Fruit fly (Drosophila melanogaster) whole organism, embryonic: Measurements from ENCODE around the gene Rnmt.
A peak's percentile ranks its signal among the peaks of the same experiment; 100 is the strongest.

ENCODE experiments used
- Atf6 ChIP-seq: fragments of 200-800 bp; sonication (Bioruptor generic); IDR thresholded peaks from 2 replicates; pipeline ENCODE4 v1.3.6; 2022; ENCODE audit warnings: missing biosample characterization, missing genetic modification characterization
- CG12104 ChIP-seq: fragments of 200-800 bp; sonication (Bioruptor generic); optimal IDR thresholded peaks from 3 replicates; lab custom pipeline; 2016; ENCODE audit warnings: missing biosample characterization, missing genetic modification characterization
- CG13123 ChIP-seq: fragments of 200-800 bp; sonication (Bioruptor generic); optimal IDR thresholded peaks from 2 replicates; lab custom pipeline; 2016; ENCODE audit warnings: missing biosample characterization, missing genetic modification characterization
- CG14050 ChIP-seq: fragments of 200-800 bp; sonication (Bioruptor generic); IDR thresholded peaks from 3 replicates; pipeline ENCODE4 v1.3.6; 2022; ENCODE audit warnings: missing biosample characterization, missing genetic modification characterization
- CG14860 ChIP-seq: fragments of 200-800 bp; sonication (Bioruptor generic); IDR thresholded peaks from 3 replicates; pipeline ENCODE4 v1.3.6; 2022; ENCODE audit warnings: missing biosample characterization, missing genetic modification characterization; ENCODE audit not compliant: partially characterized antibody
- CG14965 ChIP-seq: fragments of 200-800 bp; sonication (Bioruptor generic); optimal IDR thresholded peaks from 2 replicates; lab custom pipeline; 2016; ENCODE audit warnings: missing biosample characterization, missing genetic modification characterization, borderline replicate concordance
- CG1602 ChIP-seq: fragments of 200-800 bp; sonication (Bioruptor generic); optimal IDR thresholded peaks from 3 replicates; lab custom pipeline; 2016; ENCODE audit warnings: missing biosample characterization, missing genetic modification characterization
- CG17328 ChIP-seq: fragments of 200-800 bp; sonication (Bioruptor generic); IDR thresholded peaks from 2 replicates; pipeline ENCODE4 v1.3.6; 2022; ENCODE audit warnings: missing biosample characterization, missing genetic modification characterization
- CG1792 ChIP-seq: fragments of 200-800 bp; sonication (Bioruptor generic); optimal IDR thresholded peaks from 2 replicates; lab custom pipeline; 2016; ENCODE audit warnings: missing biosample characterization, missing genetic modification characterization
- CG2202 ChIP-seq: fragments of 200-800 bp; sonication (Bioruptor generic); optimal IDR thresholded peaks from 2 replicates; lab custom pipeline; 2018; ENCODE audit warnings: missing biosample characterization, mild to moderate bottlenecking, missing genetic modification characterization
- CG31224 ChIP-seq: fragments of 200-800 bp; sonication (Bioruptor generic); IDR thresholded peaks from 2 replicates; pipeline ENCODE4 v1.3.6; 2022; ENCODE audit warnings: missing biosample characterization, missing genetic modification characterization
- CG3838 ChIP-seq: fragments of 200-800 bp; sonication (Bioruptor generic); optimal IDR thresholded peaks from 3 replicates; lab custom pipeline; 2016; ENCODE audit warnings: missing biosample characterization, missing genetic modification characterization
- CG5180 ChIP-seq: fragments of 200-800 bp; sonication (Bioruptor generic); optimal IDR thresholded peaks from 3 replicates; lab custom pipeline; 2017; ENCODE audit warnings: missing biosample characterization, missing genetic modification characterization, mild to moderate bottlenecking, moderate library complexity, missing genetic modification reagents
- CG6175 ChIP-seq: fragments of 200-800 bp; sonication (Bioruptor generic); IDR thresholded peaks from 3 replicates; pipeline ENCODE4 v1.3.6; 2022; ENCODE audit warnings: missing biosample characterization, missing genetic modification characterization
- CG7556 ChIP-seq: fragments of 200-800 bp; sonication (Bioruptor generic); optimal IDR thresholded peaks from 2 replicates; lab custom pipeline; 2017; ENCODE audit warnings: missing biosample characterization, mild to moderate bottlenecking, missing genetic modification characterization
- CG7839 ChIP-seq: fragments of 200-800 bp; sonication (Bioruptor generic); optimal IDR thresholded peaks from 3 replicates; lab custom pipeline; 2018; ENCODE audit warnings: missing biosample characterization, mild to moderate bottlenecking, missing genetic modification characterization, moderate library complexity
- CG7963 ChIP-seq: fragments of 200-800 bp; sonication (Bioruptor generic); IDR thresholded peaks from 3 replicates; pipeline ENCODE4 v1.3.6; 2022; ENCODE audit warnings: missing biosample characterization, missing genetic modification characterization; ENCODE audit not compliant: partially characterized antibody
- CG8924 ChIP-seq: fragments of 200-800 bp; optimal IDR thresholded peaks from 3 replicates; lab custom pipeline; 2019; ENCODE audit warnings: missing biosample characterization, mild to moderate bottlenecking, missing genetic modification characterization, moderate library complexity
- CG9437 ChIP-seq: fragments of 200-800 bp; sonication (Bioruptor generic); optimal IDR thresholded peaks from 2 replicates; lab custom pipeline; 2018; ENCODE audit warnings: missing biosample characterization, mild to moderate bottlenecking, missing genetic modification characterization
- CG9797 ChIP-seq: fragments of 200-800 bp; sonication (Bioruptor generic); optimal IDR thresholded peaks from 3 replicates; lab custom pipeline; 2018; ENCODE audit warnings: missing biosample characterization, mild to moderate bottlenecking, missing genetic modification characterization
- CG9817 ChIP-seq: fragments of 200-800 bp; sonication (Bioruptor generic); optimal IDR thresholded peaks from 2 replicates; lab custom pipeline; 2018; ENCODE audit warnings: missing biosample characterization, mild to moderate bottlenecking, missing genetic modification characterization, moderate library complexity
- Chrac-16 ChIP-seq: fragments of 200-800 bp; sonication (Bioruptor generic); optimal IDR thresholded peaks from 3 replicates; lab custom pipeline; 2016; ENCODE audit warnings: missing biosample characterization, missing genetic modification characterization
- Deaf1 ChIP-seq: fragments of 200-800 bp; optimal IDR thresholded peaks from 3 replicates; lab custom pipeline; 2019; ENCODE audit warnings: missing biosample characterization, mild to moderate bottlenecking, missing genetic modification characterization, moderate library complexity
- Hr51 ChIP-seq, 2 experiments: fragments of 200-800 bp; sonication (Bioruptor generic); optimal IDR thresholded peaks; 2 replicates in 1 of 2; 3 replicates in 1 of 2; lab custom pipeline; 2016 to 2018; ENCODE audit warnings: missing biosample characterization in 2 of 2, missing genetic modification characterization in 2 of 2, mild to moderate bottlenecking in 1 of 2, moderate library complexity in 1 of 2
- Lhr ChIP-seq: fragments of 200-800 bp; sonication (Bioruptor generic); optimal IDR thresholded peaks from 3 replicates; lab custom pipeline; 2017; ENCODE audit warnings: mild to moderate bottlenecking, missing biosample characterization, missing genetic modification reagents, missing genetic modification characterization
- Mad ChIP-seq: fragments of 200-800 bp; sonication (Bioruptor generic); optimal IDR thresholded peaks from 2 replicates; lab custom pipeline; 2016; ENCODE audit warnings: missing biosample characterization, missing genetic modification characterization
- Meics ChIP-seq: fragments of 200-800 bp; sonication (Bioruptor generic); optimal IDR thresholded peaks from 2 replicates; lab custom pipeline; 2017; ENCODE audit warnings: missing biosample characterization, mild to moderate bottlenecking, missing genetic modification characterization
- Myb ChIP-seq: fragments of 200-800 bp; sonication (Bioruptor generic); optimal IDR thresholded peaks from 2 replicates; lab custom pipeline; 2016; ENCODE audit warnings: missing biosample characterization, missing genetic modification characterization
- Side ChIP-seq: fragments of 200-800 bp; sonication (Bioruptor generic); optimal IDR thresholded peaks from 2 replicates; lab custom pipeline; 2016; ENCODE audit warnings: missing biosample characterization, missing genetic modification characterization
- Tbp ChIP-seq: fragments of >200 bp; optimal IDR thresholded peaks from 2 replicates; lab custom pipeline; 2018; ENCODE audit warnings: missing biosample characterization, missing genetic modification characterization
- ap ChIP-seq: fragments of 200-800 bp; sonication (Bioruptor generic); IDR thresholded peaks from 2 replicates; pipeline ENCODE4 v1.3.6; 2022; ENCODE audit warnings: missing biosample characterization, missing genetic modification characterization
- bigmax ChIP-seq: fragments of 200-800 bp; sonication (Bioruptor generic); optimal IDR thresholded peaks from 2 replicates; lab custom pipeline; 2018; ENCODE audit warnings: missing biosample characterization, mild to moderate bottlenecking, missing genetic modification characterization
- br ChIP-seq: fragments of >200 bp; optimal IDR thresholded peaks from 2 replicates; lab custom pipeline; 2017
- bsh ChIP-seq, 2 experiments: fragments of 200-800 bp; sonication (Bioruptor generic); optimal IDR thresholded peaks; 2 replicates each; lab custom pipeline; 2017 to 2018; ENCODE audit warnings: mild to moderate bottlenecking in 2 of 2, missing biosample characterization in 2 of 2, missing genetic modification characterization in 2 of 2, moderate library complexity in 1 of 2
- chif ChIP-seq, 2 experiments: fragments of 200-800 bp; sonication (Bioruptor generic); optimal IDR thresholded peaks; 3 replicates each; lab custom pipeline; 2016; ENCODE audit warnings: missing biosample characterization in 2 of 2, missing genetic modification characterization in 2 of 2
- da ChIP-seq: fragments of 200-800 bp; sonication (Bioruptor generic); optimal IDR thresholded peaks from 2 replicates; lab custom pipeline; 2016; ENCODE audit warnings: missing biosample characterization, missing genetic modification characterization
- dmrt99B ChIP-seq: fragments of 200-800 bp; sonication (Bioruptor generic); optimal IDR thresholded peaks from 2 replicates; lab custom pipeline; 2018; ENCODE audit warnings: missing biosample characterization, mild to moderate bottlenecking, missing genetic modification characterization, moderate library complexity
- emc ChIP-seq: fragments of 200-800 bp; sonication (Bioruptor generic); optimal IDR thresholded peaks from 2 replicates; lab custom pipeline; 2016; ENCODE audit warnings: missing biosample characterization, missing genetic modification characterization
- en ChIP-seq: fragments of 200-800 bp; sonication (Bioruptor generic); optimal IDR thresholded peaks from 2 replicates; lab custom pipeline; 2016; ENCODE audit warnings: missing biosample characterization, missing genetic modification characterization
- fd64A ChIP-seq: fragments of 200-800 bp; sonication (Bioruptor generic); optimal IDR thresholded peaks from 3 replicates; lab custom pipeline; 2018; ENCODE audit warnings: missing biosample characterization, mild to moderate bottlenecking, missing genetic modification characterization
- fru ChIP-seq: fragments of >200 bp; optimal IDR thresholded peaks from 2 replicates; lab custom pipeline; 2017
- gcm2 ChIP-seq: fragments of 200-800 bp; sonication (Bioruptor generic); optimal IDR thresholded peaks from 2 replicates; lab custom pipeline; 2016; ENCODE audit warnings: missing biosample characterization, missing genetic modification characterization
- kah ChIP-seq: fragments of 200-800 bp; sonication (Bioruptor generic); optimal IDR thresholded peaks from 2 replicates; lab custom pipeline; 2018; ENCODE audit warnings: missing biosample characterization, mild to moderate bottlenecking, missing genetic modification characterization
- lmd ChIP-seq: fragments of 200-800 bp; sonication (Bioruptor generic); IDR thresholded peaks from 2 replicates; pipeline ENCODE4 v1.3.6; 2022; ENCODE audit warnings: missing biosample characterization, missing genetic modification characterization
- maf-S ChIP-seq: fragments of 200-800 bp; sonication (Bioruptor generic); optimal IDR thresholded peaks from 2 replicates; lab custom pipeline; 2016; ENCODE audit warnings: missing biosample characterization, missing genetic modification characterization
- mld ChIP-seq: fragments of 200-800 bp; sonication (Bioruptor generic); IDR thresholded peaks from 3 replicates; pipeline ENCODE4 v1.3.6; 2022; ENCODE audit warnings: missing biosample characterization, missing genetic modification characterization; ENCODE audit not compliant: partially characterized antibody
- peb ChIP-seq: fragments of 200-800 bp; sonication (Bioruptor generic); IDR thresholded peaks from 2 replicates; pipeline ENCODE4 v1.3.6; 2022; ENCODE audit warnings: missing biosample characterization, missing genetic modification characterization
- repo ChIP-seq: fragments of 200-800 bp; sonication (Bioruptor generic); optimal IDR thresholded peaks from 2 replicates; lab custom pipeline; 2016; ENCODE audit warnings: missing biosample characterization, missing genetic modification characterization
- sens ChIP-seq: fragments of 200-800 bp; sonication (Bioruptor generic); peaks from one replicate; lab custom pipeline; 2016; ENCODE audit warnings: missing biosample characterization, missing genetic modification characterization
- slp2 ChIP-seq: fragments of 200-800 bp; sonication (Bioruptor generic); optimal IDR thresholded peaks from 2 replicates; lab custom pipeline; 2016; ENCODE audit warnings: missing biosample characterization, missing genetic modification characterization
- so ChIP-seq: fragments of 200-800 bp; sonication (Bioruptor generic); IDR thresholded peaks from 3 replicates; pipeline ENCODE4 v1.3.6; 2022; ENCODE audit warnings: missing biosample characterization, missing genetic modification characterization
- vvl ChIP-seq: fragments of 200-800 bp; sonication (Bioruptor generic); IDR thresholded peaks from 2 replicates; pipeline ENCODE4 v1.3.6; 2022; ENCODE audit warnings: missing biosample characterization, missing genetic modification characterization
- zfh1 ChIP-seq: fragments of 200-800 bp; sonication (Bioruptor generic); IDR thresholded peaks from 3 replicates; pipeline ENCODE4 v1.3.6; 2022; ENCODE audit warnings: missing biosample characterization, missing genetic modification characterization

Gene Rnmt

DNA sequence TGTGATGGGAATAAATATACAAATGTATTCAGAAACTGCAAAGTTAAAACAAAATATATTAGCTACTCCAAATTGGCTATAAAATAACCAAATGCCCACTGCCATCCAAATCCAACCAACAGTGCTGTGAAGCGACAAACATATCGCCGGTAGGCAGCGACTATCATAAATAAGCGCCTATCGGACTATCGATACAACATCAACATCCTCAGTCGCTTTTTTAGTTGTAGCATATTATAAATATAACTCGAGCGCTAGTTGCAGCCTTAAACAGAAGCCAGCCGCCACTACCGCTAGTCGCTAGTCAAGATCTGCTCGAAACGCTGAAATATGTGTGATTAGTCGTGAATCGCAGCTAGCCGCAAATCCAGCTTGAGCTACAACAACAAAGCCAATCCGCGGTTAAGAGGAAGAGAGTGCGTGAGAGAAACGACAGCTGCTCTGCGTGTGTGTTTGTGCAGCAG is 29.6 kb downstream of the Rnmt start (continued):
- TF ChIP-seq Mad: no peak
- peak; percentile 91 for TF ChIP-seq CG7963 (GFP tag; lab: Robert Waterston, UW)
- TF ChIP-seq kah (GFP tag; lab: Kevin White, UChicago): no peak
- no peak for TF ChIP-seq ap (GFP tag; lab: Robert Waterston, UW)
- TF ChIP-seq CG5180: no peak
- no peak for TF ChIP-seq Chrac-16 (GFP tag; lab: Kevin White, UChicago)
- no peak for TF ChIP-seq CG7839 (tag; lab: Kevin White, UChicago)
- TF ChIP-seq CG14050 (GFP tag; lab: Robert Waterston, UW): no peak
- peak; percentile 61 for TF ChIP-seq CG9817 (tag; lab: Kevin White, UChicago)
- no peak for TF ChIP-seq Side
- TF ChIP-seq bigmax (GFP tag; lab: Kevin White, UChicago): peak; percentile 2
- no peak for TF ChIP-seq fru (lab: Kevin White, UChicago)
- TF ChIP-seq CG17328 (GFP tag; lab: Robert Waterston, UW): no peak
- no peak for TF ChIP-seq peb (GFP tag; lab: Robert Waterston, UW)
- no peak for TF ChIP-seq dmrt99B
- peak; percentile 78 for TF ChIP-seq CG14860 (GFP tag; lab: Robert Waterston, UW)
- peak; percentile 25 for TF ChIP-seq CG8924 (tag; lab: Kevin White, UChicago)
- no peak for TF ChIP-seq Meics
- TF ChIP-seq maf-S (GFP tag; lab: Kevin White, UChicago): no peak
- no peak for TF ChIP-seq CG31224 (GFP tag; lab: Robert Waterston, UW)
- no peak for TF ChIP-seq repo (GFP tag; lab: Kevin White, UChicago)
- TF ChIP-seq CG9437: peak; percentile 21
- TF ChIP-seq en (GFP tag; lab: Kevin White, UChicago): no peak
- no peak for TF ChIP-seq chif (GFP tag; optimal IDR thresholded peaks at IDR 0.05; lab: Kevin White, UChicago)
- peak; percentile 19 for TF ChIP-seq Myb (GFP tag; lab: Kevin White, UChicago)
- TF ChIP-seq br: no peak
- no peak for TF ChIP-seq slp2 (GFP tag; lab: Kevin White, UChicago)
- peak in 1 of 2 experiments; percentile 51 for TF ChIP-seq Hr51 (GFP tag; optimal IDR thresholded peaks at IDR 0.05; lab: Kevin White, UChicago)
- no peak for TF ChIP-seq Lhr (GFP tag; lab: Kevin White, UChicago)
- TF ChIP-seq so (GFP tag; lab: Robert Waterston, UW): no peak
- TF ChIP-seq lmd (GFP tag; lab: Robert Waterston, UW): peak; percentile 22; the same call in 1 of the 2 replicates
- TF ChIP-seq CG13123: no peak
- TF ChIP-seq fd64A (GFP tag; lab: Kevin White, UChicago): no peak
- TF ChIP-seq da (GFP tag; lab: Kevin White, UChicago): no peak
- TF ChIP-seq CG2202 (tag; lab: Kevin White, UChicago): no peak
- no peak for TF ChIP-seq CG14965 (GFP tag; lab: Kevin White, UChicago)
- no peak for TF ChIP-seq CG6175 (GFP tag; lab: Robert Waterston, UW)
- TF ChIP-seq Deaf1 (tag; lab: Kevin White, UChicago): no peak
- no peak for TF ChIP-seq CG1792 (GFP tag; lab: Kevin White, UChicago)
- TF ChIP-seq CG9797 (GFP tag; lab: Kevin White, UChicago): no peak
- TF ChIP-seq zfh1 (GFP tag; lab: Robert Waterston, UW): no peak
- no peak for TF ChIP-seq CG3838
- TF ChIP-seq sens (GFP tag; lab: Kevin White, UChicago): peak; percentile 82
- no peak for TF ChIP-seq Atf6 (GFP tag; lab: Robert Waterston, UW)
- TF ChIP-seq gcm2: no peak
- no peak for TF ChIP-seq CG12104 (GFP tag; lab: Kevin White, UChicago)
- TF ChIP-seq emc (GFP tag; lab: Kevin White, UChicago): no peak
- TF ChIP-seq vvl (GFP tag; lab: Robert Waterston, UW): no peak; the same call in none of the 2 replicates
- TF ChIP-seq Tbp (GFP tag; lab: Kevin White, UChicago): no peak
- peak; percentile 85 for TF ChIP-seq mld (GFP tag; lab: Robert Waterston, UW)
- no peak for TF ChIP-seq bsh (GFP tag; optimal IDR thresholded peaks at IDR 0.05; lab: Kevin White, UChicago)
- TF ChIP-seq CG7556: no peak
- TF ChIP-seq CG1602 (GFP tag; lab: Kevin White, UChicago): no peak
